Worm (Caenorhabditis elegans): ENCODE measurements around the gene xrn-1.

Gene xrn-1

DNA sequence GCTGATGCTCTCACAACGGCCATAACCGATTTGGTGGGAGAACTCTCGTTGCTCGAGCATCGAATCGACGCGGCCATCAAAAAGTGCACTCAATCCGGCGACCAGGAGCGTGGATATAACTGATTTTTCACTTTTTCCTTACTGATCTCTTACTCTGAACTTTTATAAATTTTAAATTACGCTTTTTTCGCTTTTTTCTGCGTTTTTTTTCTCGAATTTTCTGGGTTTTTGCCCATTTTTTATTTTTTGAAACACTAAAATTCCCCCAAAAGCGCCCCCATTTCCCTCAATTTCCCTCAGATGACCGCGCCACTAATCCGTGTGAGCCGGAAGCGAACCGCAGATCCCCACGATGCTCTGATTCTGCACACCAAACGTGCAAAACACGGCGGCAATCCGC lies 8.3 kb upstream of the xrn-1 start, which contains the start of gene W01G7.4:
Gene W01G7.4 (plus strand): TSS at position 301 of the 400 bp plus-strand sequence.
- TF ChIP-seq Y116A8C.19 (tag; optimal IDR thresholded peaks at IDR 0.05; ENCODE audit: borderline replicate concordance), result no peak
- TF ChIP-seq F16B12.6 (tag; optimal IDR thresholded peaks at IDR 0.05), result no peak
- TF ChIP-seq elt-2 (tag; optimal IDR thresholded peaks at IDR 0.05), result no peak
- TF ChIP-seq lin-14 (GFP tag; optimal IDR thresholded peaks at IDR 0.05), result no peak
- TF ChIP-seq zag-1 (tag; optimal IDR thresholded peaks at IDR 0.05), result no peak
- no peak for TF ChIP-seq lin-39 (tag; optimal IDR thresholded peaks at IDR 0.05)
- no peak for TF ChIP-seq lir-3 (tag; optimal IDR thresholded peaks at IDR 0.05; ENCODE audit: poor library complexity)
- no peak for TF ChIP-seq ces-1 (GFP tag; optimal IDR thresholded peaks at IDR 0.05)
- no peak for TF ChIP-seq mef-2 (tag; optimal IDR thresholded peaks at IDR 0.05)
- no peak for TF ChIP-seq vab-15 (tag; optimal IDR thresholded peaks at IDR 0.05)
- no peak for TF ChIP-seq swsn-7 (tag; optimal IDR thresholded peaks at IDR 0.05)
- TF ChIP-seq pqm-1 (tag; optimal IDR thresholded peaks at IDR 0.05), result no peak
- TF ChIP-seq mep-1 (tag; optimal IDR thresholded peaks at IDR 0.05), result no peak
- TF ChIP-seq blmp-1 (tag; optimal IDR thresholded peaks at IDR 0.05), result no peak
- TF ChIP-seq hpl-2 (GFP tag; optimal IDR thresholded peaks at IDR 0.05), result no peak
- no peak for TF ChIP-seq jun-1 (tag; optimal IDR thresholded peaks at IDR 0.05)
- no peak for TF ChIP-seq nhr-12 (tag; optimal IDR thresholded peaks at IDR 0.05)

DNA sequence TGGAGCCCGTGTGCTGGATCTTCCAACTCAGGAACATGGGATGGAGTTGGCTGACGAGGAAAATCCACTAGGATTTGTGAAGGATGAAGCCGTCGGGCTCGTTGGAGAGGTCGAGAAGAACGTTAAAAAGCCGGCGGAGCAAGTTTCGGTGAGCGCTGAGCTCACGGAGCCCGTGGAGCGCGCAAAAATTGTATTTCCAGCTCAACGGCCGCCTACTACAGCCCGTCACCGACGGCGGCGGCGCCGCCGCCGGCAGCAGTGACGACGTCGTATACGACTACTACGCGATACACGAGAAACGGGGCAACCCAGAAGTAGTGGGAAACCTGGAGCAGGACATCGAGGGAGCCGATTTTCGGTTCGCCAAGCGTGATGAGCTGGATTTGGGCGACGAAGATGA lies 7.8 kb upstream of the xrn-1 start:
- TF ChIP-seq ceh-8 (GFP tag; optimal IDR thresholded peaks at IDR 0.05), result no peak
- no peak for TF ChIP-seq lir-3 (tag; optimal IDR thresholded peaks at IDR 0.05; ENCODE audit: poor library complexity)
- TF ChIP-seq elt-3 (tag; optimal IDR thresholded peaks at IDR 0.05), result no peak
- TF ChIP-seq nhr-90 (tag; optimal IDR thresholded peaks at IDR 0.05; ENCODE audit: poor library complexity), result no peak

- TF ChIP-seq ceh-63 (GFP tag; optimal IDR thresholded peaks at IDR 0.05) (peak; percentile 46), fos-1 (tag; optimal IDR thresholded peaks at IDR 0.05) (peak; percentile 4), nhr-90 (tag; optimal IDR thresholded peaks at IDR 0.05; ENCODE audit: poor library complexity) (peak; percentile 90), mdl-1 (tag; optimal IDR thresholded peaks at IDR 0.05) (peak in 1 of 2 experiments; percentile 7), dsc-1 (tag; optimal IDR thresholded peaks at IDR 0.05) (peak; percentile 75), ceh-88 (GFP tag; IDR thresholded peaks at IDR 0.05) (peak; percentile 89), egl-27 (tag; optimal IDR thresholded peaks at IDR 0.05) (no peak), ces-1 (GFP tag; optimal IDR thresholded peaks at IDR 0.05) (no peak), elt-3 (tag; optimal IDR thresholded peaks at IDR 0.05) (peak in 1 of 6 experiments; percentile 40), ama-1 (optimal IDR thresholded peaks at IDR 0.05) (no peak), nhr-28 (tag; optimal IDR thresholded peaks at IDR 0.05) (no peak), lin-13 (GFP tag; optimal IDR thresholded peaks at IDR 0.05) (peak; percentile 35), mab-9 (GFP tag; IDR thresholded peaks at IDR 0.05) (peak; percentile 67; the same call in 1 of the 2 replicates), sptf-1 (tag; optimal IDR thresholded peaks at IDR 0.05) (no peak), F16B12.6 (tag; optimal IDR thresholded peaks at IDR 0.05) (no peak), nhr-71 (tag; optimal IDR thresholded peaks at IDR 0.05) (peak; percentile 93), mep-1 (tag; optimal IDR thresholded peaks at IDR 0.05) (peak; percentile 64), lsy-2 (tag; optimal IDR thresholded peaks at IDR 0.05) (peak; percentile 66 to 81), ceh-90 (tag; optimal IDR thresholded peaks at IDR 0.05) (peak; percentile 73), fkh-8 (tag; optimal IDR thresholded peaks at IDR 0.05) (peak; percentile 97), lin-15B (tag; optimal IDR thresholded peaks at IDR 0.05) (peak; percentile 68), unc-86 (tag; optimal IDR thresholded peaks at IDR 0.05) (peak; percentile 69), snu-23 (GFP tag; optimal IDR thresholded peaks at IDR 0.05) (peak; percentile 87), irx-1 (tag; optimal IDR thresholded peaks at IDR 0.05) (peak; percentile 63), ztf-4 (tag; optimal IDR thresholded peaks at IDR 0.05) (no peak), nhr-12 (tag; optimal IDR thresholded peaks at IDR 0.05) (no peak), sox-4 (tag; optimal IDR thresholded peaks at IDR 0.05) (peak; percentile 61), ceh-8 (GFP tag; optimal IDR thresholded peaks at IDR 0.05) (peak; percentile 52), efl-3 (GFP tag; optimal IDR thresholded peaks at IDR 0.05) (no peak), lir-3 (tag; optimal IDR thresholded peaks at IDR 0.05; ENCODE audit: poor library complexity) (no peak), isw-1 (GFP tag; IDR thresholded peaks at IDR 0.05) (peak; percentile 87), aha-1 (tag; optimal IDR thresholded peaks at IDR 0.05) (no peak), swsn-7 (tag; optimal IDR thresholded peaks at IDR 0.05) (peak; percentile 76), ceh-82 (tag; optimal IDR thresholded peaks at IDR 0.05) (peak; percentile 44 to 74 (median 73)), unc-98 (GFP tag; IDR thresholded peaks at IDR 0.05) (peak; percentile 96), xbp-1 (tag; optimal IDR thresholded peaks at IDR 0.05) (peak; percentile 76), C04F5.9 (tag; optimal IDR thresholded peaks at IDR 0.05) (peak; percentile 70), aly-2 (tag; optimal IDR thresholded peaks at IDR 0.05) (peak; percentile 31)
Observed at ce11 chrII:14063044-14063500, 5.6 kb upstream of the xrn-1 start, which contains the start of gene lem-2. lem-2 (plus strand) TSS chrII:14063450.
